Worm (Caenorhabditis elegans): ENCODE results near the gene dmd-4.
A peak's percentile ranks its signal among the peaks of the same experiment; 100 is the strongest.

- TF ChIP-seq elt-3 (tag; optimal IDR thresholded peaks at IDR 0.05) (peak in 1 of 3 experiments; percentile 53), ztf-11 (tag; optimal IDR thresholded peaks at IDR 0.05) (no peak), nhr-28 (tag; optimal IDR thresholded peaks at IDR 0.05) (no peak), jun-1 (tag; optimal IDR thresholded peaks at IDR 0.05) (no peak), ZK546.5 (tag; optimal IDR thresholded peaks at IDR 0.05) (no peak)
Measured at ce11 chrX:14894380-14894779, 32.7 kb upstream of the dmd-4 start.
